Fruit fly (Drosophila melanogaster) whole organism, wandering third instar larva: ENCODE results near the gene cm.

Source experiments
- Abd-B ChIP-seq: fragments of >200 bp; optimal IDR thresholded peaks from 2 replicates; lab custom pipeline; 2017; ENCODE audit warnings: missing biosample characterization, missing genetic modification characterization
- CG32264 ChIP-seq: fragments of 200-800 bp; sonication (Bioruptor generic); optimal IDR thresholded peaks from 2 replicates; lab custom pipeline; 2016; ENCODE audit warnings: missing biosample characterization, missing genetic modification characterization
- CG9705 ChIP-seq: fragments of 200-800 bp; sonication (Bioruptor generic); optimal IDR thresholded peaks from 2 replicates; lab custom pipeline; 2018; ENCODE audit warnings: missing biosample characterization, mild to moderate bottlenecking, missing genetic modification characterization
- CrebA ChIP-seq: fragments of 200-800 bp; sonication (Bioruptor generic); optimal IDR thresholded peaks from 2 replicates; lab custom pipeline; 2016; ENCODE audit warnings: missing biosample characterization, mild to moderate bottlenecking, missing genetic modification characterization, borderline replicate concordance
- Dfd ChIP-seq: fragments of >200 bp; optimal IDR thresholded peaks from 2 replicates; lab custom pipeline; 2017; ENCODE audit warnings: missing biosample characterization, missing genetic modification characterization
- Dif ChIP-seq: fragments of 200-275, 200-300 bp; sonication (Bioruptor generic); optimal IDR thresholded peaks from 2 replicates; lab custom pipeline; 2018; ENCODE audit warnings: missing biosample characterization, missing genetic modification characterization; ENCODE audit not compliant: partially characterized antibody
- GATAd ChIP-seq: sonication (Bioruptor generic); optimal IDR thresholded peaks from 2 replicates; lab custom pipeline; 2016; ENCODE audit warnings: missing biosample characterization, missing genetic modification characterization
- HLH106 ChIP-seq: fragments of 200-800 bp; optimal IDR thresholded peaks from 3 replicates; lab custom pipeline; 2019; ENCODE audit warnings: missing biosample characterization, mild to moderate bottlenecking, missing genetic modification characterization, moderate library complexity
- Hnf4 ChIP-seq: fragments of 200-800 bp; sonication (Bioruptor generic); optimal IDR thresholded peaks from 2 replicates; lab custom pipeline; 2016; ENCODE audit warnings: missing biosample characterization, mild to moderate bottlenecking, missing genetic modification characterization
- Hr78 ChIP-seq: fragments of >200 bp; optimal IDR thresholded peaks from 2 replicates; lab custom pipeline; 2017; ENCODE audit warnings: missing biosample characterization, missing genetic modification characterization
- Hr83 ChIP-seq: fragments of 200-300 bp; sonication (Bioruptor generic); optimal IDR thresholded peaks from 2 replicates; lab custom pipeline; 2016; ENCODE audit warnings: missing biosample characterization, mild to moderate bottlenecking, missing genetic modification characterization, moderate library complexity; ENCODE audit not compliant: poor library complexity, severe bottlenecking
- Jra ChIP-seq: sonication (Bioruptor generic); optimal IDR thresholded peaks from 2 replicates; lab custom pipeline; 2016; ENCODE audit warnings: missing biosample characterization, missing genetic modification characterization
- Mio ChIP-seq: sonication (Bioruptor generic); optimal IDR thresholded peaks from 2 replicates; lab custom pipeline; 2016; ENCODE audit warnings: missing biosample characterization, missing genetic modification characterization
- Myc ChIP-seq: fragments of >200 bp; optimal IDR thresholded peaks from 2 replicates; lab custom pipeline; 2017
- N ChIP-seq: fragments of >200 bp; optimal IDR thresholded peaks from 2 replicates; lab custom pipeline; 2018; ENCODE audit warnings: missing biosample characterization, missing external identifiers, missing genetic modification characterization
- OdsH ChIP-seq: fragments of 200-800 bp; sonication (Bioruptor generic); optimal IDR thresholded peaks from 2 replicates; lab custom pipeline; 2016; ENCODE audit warnings: missing biosample characterization, mild to moderate bottlenecking, missing genetic modification characterization
- Rel ChIP-seq, 2 experiments: fragments of 200-800 bp; sonication (Bioruptor generic) in 1 of 2; optimal IDR thresholded peaks; 2 replicates in 1 of 2; 3 replicates in 1 of 2; lab custom pipeline; 2016 to 2019; ENCODE audit warnings: mild to moderate bottlenecking in 2 of 2, missing biosample characterization in 2 of 2, missing genetic modification characterization in 2 of 2, moderate library complexity in 1 of 2
- Sp1 ChIP-seq: fragments of 200-800 bp; sonication (Bioruptor generic); optimal IDR thresholded peaks from 3 replicates; lab custom pipeline; 2019; ENCODE audit warnings: missing biosample characterization, mild to moderate bottlenecking, missing genetic modification characterization, moderate library complexity
- Vsx2 ChIP-seq: fragments of 200-300, 225-300 bp; sonication (Bioruptor generic); optimal IDR thresholded peaks from 2 replicates; lab custom pipeline; 2018; ENCODE audit warnings: missing biosample characterization, missing genetic modification characterization; ENCODE audit not compliant: partially characterized antibody
- br ChIP-seq: fragments of 200-800 bp; sonication (Bioruptor generic); optimal IDR thresholded peaks from 2 replicates; lab custom pipeline; 2016; ENCODE audit warnings: missing biosample characterization, missing genetic modification characterization
- brk ChIP-seq: fragments of 200-800 bp; sonication (Bioruptor generic); optimal IDR thresholded peaks from 2 replicates; lab custom pipeline; 2016; ENCODE audit warnings: missing biosample characterization, mild to moderate bottlenecking, missing genetic modification characterization
- dl ChIP-seq, 2 experiments: fragments of 175-275, 200-275 bp in 1 of 2; fragments of 200-275 bp in 1 of 2; sonication (Bioruptor generic); optimal IDR thresholded peaks; lab custom pipeline; 2018; ENCODE audit warnings: mild to moderate bottlenecking in 2 of 2, missing biosample characterization in 2 of 2, missing genetic modification characterization in 2 of 2, moderate library complexity in 2 of 2; ENCODE audit not compliant: partially characterized antibody in 2 of 2, insufficient read depth in 1 of 2
- dmrt93B ChIP-seq: fragments of 200-800 bp; sonication (Bioruptor generic); optimal IDR thresholded peaks from 2 replicates; lab custom pipeline; 2018; ENCODE audit warnings: missing biosample characterization, mild to moderate bottlenecking, missing genetic modification characterization
- dsf ChIP-seq: sonication (Bioruptor generic); optimal IDR thresholded peaks from 2 replicates; lab custom pipeline; 2016; ENCODE audit warnings: missing biosample characterization, missing genetic modification characterization, borderline replicate concordance
- ey ChIP-seq: fragments of 200-800 bp; sonication (Bioruptor generic); optimal IDR thresholded peaks from 2 replicates; lab custom pipeline; 2016; ENCODE audit warnings: missing biosample characterization, missing genetic modification characterization
- foxo ChIP-seq, 2 experiments: fragments of 200-800 bp; sonication (Bioruptor generic); optimal IDR thresholded peaks; 2 replicates in 1 of 2; 3 replicates in 1 of 2; lab custom pipeline; 2016 to 2017; ENCODE audit warnings: missing biosample characterization in 2 of 2, missing genetic modification characterization in 2 of 2
- fru ChIP-seq: fragments of 200-800 bp; sonication (Bioruptor generic); optimal IDR thresholded peaks from 3 replicates; lab custom pipeline; 2016; ENCODE audit warnings: missing biosample characterization, mild to moderate bottlenecking, missing genetic modification characterization
- h ChIP-seq: fragments of 200-800 bp; sonication (Bioruptor generic); optimal IDR thresholded peaks from 3 replicates; lab custom pipeline; 2016; ENCODE audit warnings: missing biosample characterization, mild to moderate bottlenecking, missing genetic modification characterization
- jim ChIP-seq: fragments of 175-275, 200-325 bp; sonication (Bioruptor generic); optimal IDR thresholded peaks from 2 replicates; lab custom pipeline; 2016; ENCODE audit warnings: missing biosample characterization, mild to moderate bottlenecking, missing genetic modification characterization
- lola ChIP-seq: fragments of >200 bp; optimal IDR thresholded peaks from 2 replicates; lab custom pipeline; 2017; ENCODE audit warnings: missing biosample characterization, missing genetic modification characterization
- pan ChIP-seq: fragments of >200 bp; optimal IDR thresholded peaks from 2 replicates; lab custom pipeline; 2017
- psq ChIP-seq: fragments of 200-800 bp; sonication (Bioruptor generic); optimal IDR thresholded peaks from 3 replicates; lab custom pipeline; 2017; ENCODE audit warnings: missing biosample characterization, mild to moderate bottlenecking, missing genetic modification characterization, moderate library complexity
- rgr ChIP-seq: fragments of 200-800 bp; sonication (Bioruptor generic); optimal IDR thresholded peaks from 3 replicates; lab custom pipeline; 2016; ENCODE audit warnings: missing biosample characterization, mild to moderate bottlenecking, missing genetic modification characterization
- sage ChIP-seq: fragments of 200-800 bp; sonication (Bioruptor generic); optimal IDR thresholded peaks from 2 replicates; lab custom pipeline; 2016; ENCODE audit warnings: missing biosample characterization, mild to moderate bottlenecking, missing genetic modification characterization
- sv ChIP-seq: fragments of 200-800 bp; sonication (Bioruptor generic); optimal IDR thresholded peaks from 3 replicates; lab custom pipeline; 2016; ENCODE audit warnings: missing biosample characterization, missing genetic modification characterization
- tai ChIP-seq: sonication (Bioruptor generic); optimal IDR thresholded peaks from 2 replicates; lab custom pipeline; 2016; ENCODE audit warnings: missing biosample characterization, missing genetic modification characterization
- usp ChIP-seq: fragments of >200 bp; optimal IDR thresholded peaks from 2 replicates; lab custom pipeline; 2017; ENCODE audit warnings: missing biosample characterization, missing genetic modification characterization
- woc ChIP-seq: sonication (Bioruptor generic); optimal IDR thresholded peaks from 2 replicates; lab custom pipeline; 2016; ENCODE audit warnings: missing biosample characterization, mild to moderate bottlenecking, missing genetic modification characterization

The cm gene

DNA sequence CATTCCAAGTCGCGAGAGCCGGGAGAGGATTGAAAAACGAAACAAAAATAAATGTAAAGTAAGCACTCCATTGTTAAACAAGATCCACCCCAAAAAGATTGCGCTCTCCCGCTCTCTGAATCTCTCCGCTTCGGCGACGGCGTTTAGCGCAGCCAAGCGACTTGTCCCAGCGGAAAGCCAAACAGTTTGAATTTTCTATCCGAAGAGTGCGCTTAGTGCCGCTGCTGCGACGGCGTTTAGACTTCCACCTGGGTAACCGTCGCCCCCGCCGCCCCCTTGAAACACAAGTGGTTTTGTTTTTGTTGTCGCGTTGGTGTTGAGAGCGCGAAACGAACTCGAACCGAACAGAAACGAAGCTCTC lies 12.5 kb downstream of the cm start, which contains the start of gene Inx2:
Inx2 (plus strand) TSS at position 181 of the 361 bp plus-strand sequence.
- TF ChIP-seq Mio (no peak), sv (GFP tag; lab: Kevin White, UChicago) (no peak), HLH106 (tag; lab: Kevin White, UChicago) (no peak), GATAd (GFP tag; lab: Kevin White, UChicago) (no peak), OdsH (peak; percentile 8), tai (no peak), Dif (GFP tag; lab: Kevin White, UChicago) (peak; percentile 70), pan (lab: Kevin White, UChicago) (no peak), fru (GFP tag; lab: Kevin White, UChicago) (peak; percentile 26), woc (GFP tag; lab: Kevin White, UChicago) (no peak), h (GFP tag; lab: Kevin White, UChicago) (peak; percentile 54), rgr (GFP tag; lab: Kevin White, UChicago) (peak; percentile 31), Hr78 (GFP tag; lab: Kevin White, UChicago) (no peak), dsf (no peak), Abd-B (no peak), ey (GFP tag; lab: Kevin White, UChicago) (no peak), Vsx2 (GFP tag; lab: Kevin White, UChicago) (peak; percentile 83), usp (GFP tag; lab: Kevin White, UChicago) (no peak), dmrt93B (GFP tag; lab: Kevin White, UChicago) (no peak), Rel (GFP tag; optimal IDR thresholded peaks at IDR 0.05; lab: Kevin White, UChicago) (peak; percentile 74), Rel (tag; optimal IDR thresholded peaks at IDR 0.05; lab: Kevin White, UChicago) (peak; percentile 70), jim (peak; percentile 62), Sp1 (GFP tag; lab: Kevin White, UChicago) (peak; percentile 22), brk (no peak), Hnf4 (peak; percentile 78), foxo (GFP tag; optimal IDR thresholded peaks at IDR 0.05; lab: Kevin White, UChicago) (no peak), psq (GFP tag; lab: Kevin White, UChicago) (no peak), Hr83 (GFP tag; lab: Kevin White, UChicago) (peak; percentile 70), lola (GFP tag; lab: Kevin White, UChicago) (no peak), CrebA (GFP tag; lab: Kevin White, UChicago) (peak; percentile 46), Myc (lab: Kevin White, UChicago) (no peak), dl (GFP tag; optimal IDR thresholded peaks at IDR 0.05; lab: Kevin White, UChicago; ENCODE audit: insufficient read depth in 1 of 2, partially characterized antibody in 2 of 2) (peak; percentile 45 to 63), Jra (GFP tag; lab: Kevin White, UChicago) (peak; percentile 58)

DNA sequence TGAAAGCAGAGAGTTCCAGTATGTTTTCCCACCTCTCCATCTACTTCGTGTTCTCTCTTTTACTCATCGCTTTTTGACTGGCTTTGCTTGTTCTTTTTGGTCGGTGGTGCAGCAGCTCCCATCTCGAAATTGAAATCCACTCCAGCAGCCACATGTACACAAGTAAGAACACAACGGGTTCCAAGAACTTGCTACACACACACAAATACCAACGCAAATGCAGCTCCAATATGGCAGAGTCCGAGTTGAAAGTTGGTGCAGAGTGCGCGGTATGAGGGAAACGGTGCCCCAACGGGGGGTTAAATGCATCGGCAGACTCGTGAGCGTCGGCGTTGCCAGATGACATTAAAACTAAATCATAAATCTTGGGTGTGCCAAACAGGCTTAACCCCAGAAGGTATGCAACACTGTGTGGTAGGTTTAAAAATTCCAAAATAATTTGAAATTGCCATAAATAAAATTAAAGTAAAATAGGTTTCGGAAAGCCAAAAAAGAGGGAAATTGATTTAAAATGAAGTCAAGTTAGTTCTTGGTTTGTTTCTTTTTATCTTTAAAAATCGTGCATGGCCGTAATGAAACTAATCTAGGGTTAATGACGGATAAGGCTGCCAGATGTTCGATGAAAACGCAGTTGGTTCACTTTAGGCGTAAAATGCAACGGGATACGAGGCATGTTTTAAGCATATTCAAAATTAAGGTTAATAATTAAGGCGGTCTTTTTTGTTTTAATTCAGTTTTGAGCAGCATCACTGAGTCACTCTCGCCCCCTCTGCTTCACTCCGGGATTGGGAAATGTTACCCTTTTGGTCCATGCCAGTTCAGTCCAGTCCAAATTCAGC lies 13.1 kb downstream of the cm start:
- TF ChIP-seq Mio (no peak), fru (GFP tag; lab: Kevin White, UChicago) (peak; percentile 79), Hr78 (GFP tag; lab: Kevin White, UChicago) (no peak), Hr83 (GFP tag; lab: Kevin White, UChicago) (peak; percentile 18), brk (peak; percentile 33), dsf (no peak), HLH106 (tag; lab: Kevin White, UChicago) (peak; percentile 88), tai (no peak), Hnf4 (peak; percentile 53), N (GFP tag; lab: Kevin White, UChicago) (no peak), dmrt93B (GFP tag; lab: Kevin White, UChicago) (peak; percentile 79), dl (GFP tag; optimal IDR thresholded peaks at IDR 0.05; lab: Kevin White, UChicago; ENCODE audit: insufficient read depth in 1 of 2, partially characterized antibody in 2 of 2) (peak in 1 of 2 experiments; percentile 51), Myc (lab: Kevin White, UChicago) (no peak), Sp1 (GFP tag; lab: Kevin White, UChicago) (peak; percentile 83), Rel (GFP tag; optimal IDR thresholded peaks at IDR 0.05; lab: Kevin White, UChicago) (no peak), Rel (tag; optimal IDR thresholded peaks at IDR 0.05; lab: Kevin White, UChicago) (peak; percentile 4), ey (GFP tag; lab: Kevin White, UChicago) (peak; percentile 76), usp (GFP tag; lab: Kevin White, UChicago) (no peak), rgr (GFP tag; lab: Kevin White, UChicago) (peak; percentile 77), GATAd (GFP tag; lab: Kevin White, UChicago) (no peak), psq (GFP tag; lab: Kevin White, UChicago) (peak; percentile 75), jim (no peak), CG32264 (peak; percentile 34), lola (GFP tag; lab: Kevin White, UChicago) (no peak), sv (GFP tag; lab: Kevin White, UChicago) (no peak), sage (GFP tag; lab: Kevin White, UChicago) (no peak), h (GFP tag; lab: Kevin White, UChicago) (peak; percentile 80), CrebA (GFP tag; lab: Kevin White, UChicago) (no peak), pan (lab: Kevin White, UChicago) (no peak), Abd-B (no peak), Dfd (GFP tag; lab: Kevin White, UChicago) (no peak), Dif (GFP tag; lab: Kevin White, UChicago) (no peak), Vsx2 (GFP tag; lab: Kevin White, UChicago) (no peak), woc (GFP tag; lab: Kevin White, UChicago) (peak; percentile 73), CG9705 (peak; percentile 69), br (GFP tag; lab: Kevin White, UChicago) (peak; percentile 65), Jra (GFP tag; lab: Kevin White, UChicago) (no peak), foxo (GFP tag; optimal IDR thresholded peaks at IDR 0.05; lab: Kevin White, UChicago) (peak in 1 of 2 experiments; percentile 74), OdsH (peak; percentile 66)
